Fruit fly (Drosophila melanogaster): Measurements from ENCODE around the gene CG31145.
A peak's percentile ranks its signal among the peaks of the same experiment; 100 is the strongest.

Gene CG31145

DNA sequence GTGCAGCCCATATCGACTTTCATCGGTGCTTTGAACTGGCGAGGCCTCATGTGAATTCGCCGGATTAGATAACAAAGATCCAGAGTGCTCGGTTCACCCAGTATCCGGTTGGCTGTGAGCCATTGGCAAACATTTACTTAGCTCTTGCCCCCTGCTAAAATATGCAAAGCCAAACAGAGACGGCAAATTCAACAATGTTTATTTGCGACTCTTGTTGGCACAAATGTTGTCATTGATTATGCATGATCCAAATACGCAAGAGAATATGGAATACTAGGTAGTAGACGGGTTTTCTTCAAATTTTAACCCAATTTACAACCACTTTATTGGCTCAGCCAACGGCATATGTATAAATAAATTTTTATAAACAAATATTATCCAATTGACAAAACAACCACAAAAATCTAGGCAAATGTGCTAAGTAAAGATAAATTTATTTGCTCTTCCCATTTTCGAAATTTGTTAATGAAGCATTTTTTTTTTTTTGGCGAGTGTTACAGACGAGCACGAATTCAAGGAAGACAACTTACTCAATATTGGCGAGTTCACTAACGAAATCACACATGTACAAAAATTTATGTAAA, 16.8 kb downstream of the CG31145 start (continued):
- no peak for TF ChIP-seq nerfin-1 (tag; optimal IDR thresholded peaks at IDR 0.05)
- TF ChIP-seq CG12236 (GFP tag; optimal IDR thresholded peaks at IDR 0.05) = peak; percentile 38
- peak; percentile 11 for TF ChIP-seq Abd-B (GFP tag; optimal IDR thresholded peaks at IDR 0.05)
- TF ChIP-seq CG3281 (GFP tag; optimal IDR thresholded peaks at IDR 0.05) = peak; percentile 88
- TF ChIP-seq CG10462 (GFP tag; optimal IDR thresholded peaks at IDR 0.05) = no peak
- peak; percentile 83 for TF ChIP-seq CG15514 (GFP tag; optimal IDR thresholded peaks at IDR 0.05)
- no peak for TF ChIP-seq ab (GFP tag; optimal IDR thresholded peaks at IDR 0.05)
- no peak for TF ChIP-seq pb (GFP tag; optimal IDR thresholded peaks at IDR 0.05)
- TF ChIP-seq CG12659 (GFP tag; optimal IDR thresholded peaks at IDR 0.05) = peak; percentile 77
- TF ChIP-seq zfh2 (GFP tag; optimal IDR thresholded peaks at IDR 0.05) = peak; percentile 54
- TF ChIP-seq CG6683 (GFP tag; optimal IDR thresholded peaks at IDR 0.05) = peak; percentile 69
- TF ChIP-seq Gug (GFP tag; IDR thresholded peaks at IDR 0.05) = no peak
- TF ChIP-seq Dbx (GFP tag; IDR thresholded peaks at IDR 0.05) = peak; percentile 86
- TF ChIP-seq CG11560 (tag; IDR thresholded peaks at IDR 0.05) = no peak
- no peak for TF ChIP-seq CG30020 (tag; optimal IDR thresholded peaks at IDR 0.05)
- no peak for TF ChIP-seq zen (tag; optimal IDR thresholded peaks at IDR 0.05)
- TF ChIP-seq fd3F (GFP tag; optimal IDR thresholded peaks at IDR 0.05) = peak; percentile 91
- TF ChIP-seq B-H2 (GFP tag; optimal IDR thresholded peaks at IDR 0.05) = peak; percentile 20
- TF ChIP-seq ase (GFP tag; IDR thresholded peaks at IDR 0.05) = no peak
- TF ChIP-seq CkIIα-i1 (GFP tag; IDR thresholded peaks at IDR 0.05) = no peak; the same call in 1 of the 2 replicates
- TF ChIP-seq slbo (GFP tag; IDR thresholded peaks at IDR 0.05) = 0 out of 2 replicates have a peak, but pooled peaks have one; percentile 44
- TF ChIP-seq Xrp1 (GFP tag; IDR thresholded peaks at IDR 0.05) = 0 out of 2 replicates have a peak, but pooled peaks have one; percentile 12
- TF ChIP-seq CG18262 (tag; optimal IDR thresholded peaks at IDR 0.05) = no peak
- TF ChIP-seq z (GFP tag; IDR thresholded peaks at IDR 0.05) = no peak
- TF ChIP-seq Six4 (GFP tag; optimal IDR thresholded peaks at IDR 0.05) = no peak
- peak; percentile 60 for TF ChIP-seq CG3995 (GFP tag; optimal IDR thresholded peaks at IDR 0.05)
- TF ChIP-seq tna (GFP tag; IDR thresholded peaks at IDR 0.05; ENCODE audit: partially characterized antibody) = no peak
- peak; percentile 54 for TF ChIP-seq Dad (GFP tag; optimal IDR thresholded peaks at IDR 0.05)
- peak; percentile 51 for TF ChIP-seq eyg (GFP tag; optimal IDR thresholded peaks at IDR 0.05)
- peak; percentile 92 for TF ChIP-seq lab (GFP tag; optimal IDR thresholded peaks at IDR 0.05)
- TF ChIP-seq CG12942 (GFP tag; optimal IDR thresholded peaks at IDR 0.05) = peak; percentile 51
- TF ChIP-seq CG42726 (GFP tag; IDR thresholded peaks at IDR 0.05; ENCODE audit: partially characterized antibody) = no peak
- TF ChIP-seq otp (GFP tag; IDR thresholded peaks at IDR 0.05) = 0 out of 3 replicates have a peak, but pooled peaks have one; percentile 49
- peak; percentile 16 for TF ChIP-seq CG13894 (tag; optimal IDR thresholded peaks at IDR 0.05)
- TF ChIP-seq CG6765 (GFP tag; optimal IDR thresholded peaks at IDR 0.05) = peak; percentile 86
- TF ChIP-seq rib (GFP tag; IDR thresholded peaks at IDR 0.05) = peak; percentile 81
- no peak for TF ChIP-seq ato (GFP tag; IDR thresholded peaks at IDR 0.05; ENCODE audit: partially characterized antibody)
- TF ChIP-seq lilli (GFP tag; optimal IDR thresholded peaks at IDR 0.05) = peak; percentile 59
- peak; percentile 57; the same call in 1 of the 2 replicates for TF ChIP-seq CG14441 (GFP tag; IDR thresholded peaks at IDR 0.05)
- peak; percentile 53; the same call in 1 of the 3 replicates for TF ChIP-seq CG34422 (GFP tag; IDR thresholded peaks at IDR 0.05)
- no peak for TF ChIP-seq pum (GFP tag; optimal IDR thresholded peaks at IDR 0.05)
- TF ChIP-seq Hr39 (optimal IDR thresholded peaks at IDR 0.05) = no peak
- no peak for TF ChIP-seq bigmax (GFP tag; optimal IDR thresholded peaks at IDR 0.05)
- no peak for TF ChIP-seq trh (GFP tag; optimal IDR thresholded peaks at IDR 0.05)
- TF ChIP-seq kay (GFP tag; optimal IDR thresholded peaks at IDR 0.05) = no peak
- no peak for TF ChIP-seq D19A (tag; optimal IDR thresholded peaks at IDR 0.05)
- TF ChIP-seq ATbp (GFP tag; optimal IDR thresholded peaks at IDR 0.05) = peak; percentile 33
- peak; percentile 63 for TF ChIP-seq gem (tag; optimal IDR thresholded peaks at IDR 0.05)
- TF ChIP-seq TFAM (GFP tag; optimal IDR thresholded peaks at IDR 0.05) = no peak
- TF ChIP-seq Poxn (GFP tag; IDR thresholded peaks at IDR 0.05) = no peak
- no peak for TF ChIP-seq btn (GFP tag; optimal IDR thresholded peaks at IDR 0.05)

Data from whole organism, embryonic.